Fruit fly (Drosophila melanogaster): Measurements from ENCODE around the gene CG11594.

CG11594 gene

dm6 chr3L:4003316-4003715 is 22.5 kb downstream of the CG11594 start, which contains the start of gene CG14985 (continued):
- TF ChIP-seq pho (GFP tag; optimal IDR thresholded peaks at IDR 0.05) (no peak), NC2α (GFP tag; optimal IDR thresholded peaks at IDR 0.05) (no peak), CG10431 (GFP tag; optimal IDR thresholded peaks at IDR 0.05) (no peak), Scr (GFP tag; IDR thresholded peaks at IDR 0.05; ENCODE audit: partially characterized antibody) (no peak), CG7745 (tag; optimal IDR thresholded peaks at IDR 0.05) (no peak), MBD-R2 (GFP tag; IDR thresholded peaks at IDR 0.05) (peak; percentile 55), CG4282 (GFP tag; optimal IDR thresholded peaks at IDR 0.05) (no peak), eyg (GFP tag; optimal IDR thresholded peaks at IDR 0.05) (no peak), CG11560 (tag; IDR thresholded peaks at IDR 0.05) (no peak), Mrtf (GFP tag; IDR thresholded peaks at IDR 0.05) (no peak), CG9727 (GFP tag; optimal IDR thresholded peaks at IDR 0.05) (no peak), NK7.1 (GFP tag; optimal IDR thresholded peaks at IDR 0.05) (no peak), CG12236 (GFP tag; optimal IDR thresholded peaks at IDR 0.05) (no peak), CG10462 (GFP tag; optimal IDR thresholded peaks at IDR 0.05) (no peak), CG32532 (GFP tag; IDR thresholded peaks at IDR 0.05) (no peak), Dll (GFP tag; IDR thresholded peaks at IDR 0.05; ENCODE audit: partially characterized antibody) (no peak), NfI (GFP tag; optimal IDR thresholded peaks at IDR 0.05) (no peak), HmgZ (tag; optimal IDR thresholded peaks at IDR 0.05) (no peak), CG6654 (GFP tag; optimal IDR thresholded peaks at IDR 0.05) (no peak), hth (optimal IDR thresholded peaks at IDR 0.05) (no peak), CG2875 (GFP tag; optimal IDR thresholded peaks at IDR 0.05) (no peak), chm (GFP tag; IDR thresholded peaks at IDR 0.05) (no peak), cg (GFP tag; optimal IDR thresholded peaks at IDR 0.05) (no peak), D19A (tag; optimal IDR thresholded peaks at IDR 0.05) (no peak), sima (GFP tag; optimal IDR thresholded peaks at IDR 0.05) (no peak), Awh (GFP tag; IDR thresholded peaks at IDR 0.05) (no peak), CG8359 (GFP tag; optimal IDR thresholded peaks at IDR 0.05; ENCODE audit: borderline replicate concordance) (no peak), CG10979 (tag; optimal IDR thresholded peaks at IDR 0.05) (no peak), CG8281 (tag; optimal IDR thresholded peaks at IDR 0.05) (no peak), Xbp1 (GFP tag; optimal IDR thresholded peaks at IDR 0.05) (no peak), ci (GFP tag; IDR thresholded peaks at IDR 0.05) (no peak), CG17912 (GFP tag; optimal IDR thresholded peaks at IDR 0.05) (no peak), pita (GFP tag; optimal IDR thresholded peaks at IDR 0.05) (no peak), Taf1 (GFP tag; IDR thresholded peaks at IDR 0.05) (no peak), CG10321 (GFP tag; IDR thresholded peaks at IDR 0.05) (no peak), jing (GFP tag; optimal IDR thresholded peaks at IDR 0.05) (no peak), lab (GFP tag; optimal IDR thresholded peaks at IDR 0.05) (no peak), eve (GFP tag; optimal IDR thresholded peaks at IDR 0.05) (no peak), gce (GFP tag; IDR thresholded peaks at IDR 0.05) (no peak), CG6765 (GFP tag; optimal IDR thresholded peaks at IDR 0.05) (no peak), dpn (GFP tag; optimal IDR thresholded peaks at IDR 0.05) (no peak), nerfin-2 (GFP tag; IDR thresholded peaks at IDR 0.05; ENCODE audit: partially characterized antibody) (no peak), Ptx1 (GFP tag; IDR thresholded peaks at IDR 0.05) (no peak), pzg (GFP tag; optimal IDR thresholded peaks at IDR 0.05) (peak; percentile 35), CG9932 (GFP tag; IDR thresholded peaks at IDR 0.05) (no peak), CG15479 (GFP tag; optimal IDR thresholded peaks at IDR 0.05) (no peak), dysf (GFP tag; IDR thresholded peaks at IDR 0.05) (no peak), Sox100B (GFP tag; optimal IDR thresholded peaks at IDR 0.05) (no peak), CG16815 (GFP tag; optimal IDR thresholded peaks at IDR 0.05) (no peak), nerfin-1 (tag; optimal IDR thresholded peaks at IDR 0.05) (peak; percentile 4), crol (GFP tag; IDR thresholded peaks at IDR 0.05) (no peak), CG13123 (GFP tag; optimal IDR thresholded peaks at IDR 0.05) (no peak), slbo (GFP tag; IDR thresholded peaks at IDR 0.05) (no peak)

All from whole organism, embryonic.